Fruit fly (Drosophila melanogaster) whole organism, embryonic: ENCODE data around the gene Exd2.

Source experiments
- H15 ChIP-seq: fragments of 200-800 bp; sonication (Bioruptor generic); IDR thresholded peaks from 3 replicates; pipeline ENCODE4 v1.3.6; 2022; ENCODE audit warnings: missing biosample characterization, missing genetic modification characterization
- stc ChIP-seq: fragments of 200-800 bp; sonication (Bioruptor generic); IDR thresholded peaks from 2 replicates; pipeline ENCODE4 v1.3.6; 2022; ENCODE audit warnings: missing biosample characterization, missing genetic modification characterization

DNA sequence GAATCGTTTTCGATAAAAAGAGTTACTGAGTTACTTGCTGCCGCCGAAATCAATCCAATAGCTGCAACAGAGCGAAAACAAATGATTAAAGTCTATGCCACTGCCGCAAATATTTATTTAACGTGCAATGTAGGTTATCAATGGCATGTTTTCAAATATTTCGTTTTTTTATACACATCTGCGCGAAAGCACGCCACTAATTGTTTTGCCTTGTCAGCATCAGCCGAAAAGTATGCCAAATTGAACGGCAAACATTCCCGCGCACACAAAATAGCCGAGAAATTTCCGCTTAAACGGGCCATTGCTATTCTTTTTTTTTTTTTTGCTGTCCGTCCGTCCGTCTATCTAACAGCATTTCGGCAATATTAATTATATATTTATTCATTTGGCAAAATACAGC is 16.5 kb upstream of the Exd2 start:
- TF ChIP-seq stc (GFP tag; lab: Robert Waterston, UW) (no peak), H15 (GFP tag; lab: Robert Waterston, UW) (no peak)
